Worm (Caenorhabditis elegans) whole organism, mixed stage, embryonic: ENCODE measurements around the gene aagr-2.
"Not testable (repeated sequence)": the region's sequence is repeated elsewhere in the genome, so short reads cannot be mapped to it uniquely, and the experiment has no call there.

Experiments
- M03D4.4 ChIP-seq: sonication (generic microtip); optimal IDR thresholded peaks from 2 replicates; lab custom pipeline; 2017; ENCODE audit warnings: mild to moderate bottlenecking, missing genetic modification characterization, missing compliant biosample characterization
- bed-3 ChIP-seq: fragments of 200-800 bp; sonication (Bioruptor generic); optimal IDR thresholded peaks from 3 replicates; lab custom pipeline; 2018; ENCODE audit warnings: mild to moderate bottlenecking, missing genetic modification characterization, moderate library complexity, missing compliant biosample characterization
- blmp-1 ChIP-seq: fragments of 150-350 bp; optimal IDR thresholded peaks from 2 replicates; lab custom pipeline; 2014; ENCODE audit warnings: missing biosample characterization, missing genetic modification characterization
- ceh-39 ChIP-seq: fragments of 150-350 bp; optimal IDR thresholded peaks from 2 replicates; lab custom pipeline; 2014; ENCODE audit warnings: missing biosample characterization, missing genetic modification characterization
- ceh-43 ChIP-seq: fragments of 200-800 bp; sonication (Bioruptor generic); optimal IDR thresholded peaks from 2 replicates; lab custom pipeline; 2018; ENCODE audit warnings: mild to moderate bottlenecking, missing genetic modification characterization, moderate library complexity, missing compliant biosample characterization
- ceh-83 ChIP-seq: fragments of 200-800 bp; sonication (Bioruptor generic); optimal IDR thresholded peaks from 2 replicates; lab custom pipeline; 2018; ENCODE audit warnings: mild to moderate bottlenecking, missing genetic modification characterization, missing compliant biosample characterization
- ces-1 ChIP-seq: fragments of 150-350 bp; optimal IDR thresholded peaks from 2 replicates; lab custom pipeline; 2014; ENCODE audit warnings: missing biosample characterization, missing genetic modification reagents, missing genetic modification characterization
- cnd-1 ChIP-seq: fragments of 200-800 bp; sonication (Bioruptor generic); optimal IDR thresholded peaks from 2 replicates; lab custom pipeline; 2018; ENCODE audit warnings: mild to moderate bottlenecking, missing genetic modification characterization, missing compliant biosample characterization
- elt-1 ChIP-seq: sonication (generic microtip); optimal IDR thresholded peaks from 2 replicates; lab custom pipeline; 2017; ENCODE audit warnings: missing genetic modification characterization, mild to moderate bottlenecking, missing compliant biosample characterization, antibody characterized with exemption, moderate library complexity, borderline replicate concordance; ENCODE audit not compliant: insufficient read depth
- elt-3 ChIP-seq: fragments of 150-350 bp; optimal IDR thresholded peaks from 2 replicates; lab custom pipeline; 2014; ENCODE audit warnings: missing biosample characterization, missing genetic modification characterization
- flh-1 ChIP-seq: fragments of 200-800 bp; sonication (Bioruptor generic); optimal IDR thresholded peaks from 2 replicates; lab custom pipeline; 2018; ENCODE audit warnings: mild to moderate bottlenecking, missing genetic modification characterization, moderate library complexity, missing compliant biosample characterization
- ham-2 ChIP-seq: fragments of 200-800 bp; sonication (Bioruptor generic); optimal IDR thresholded peaks from 2 replicates; lab custom pipeline; 2018; ENCODE audit warnings: mild to moderate bottlenecking, missing genetic modification characterization, missing compliant biosample characterization
- hlh-1 ChIP-seq: fragments of 150-350 bp; optimal IDR thresholded peaks from 2 replicates; lab custom pipeline; 2014; ENCODE audit warnings: missing biosample characterization, missing genetic modification reagents, missing genetic modification characterization
- lin-13 ChIP-seq: fragments of 150-350 bp; optimal IDR thresholded peaks from 2 replicates; lab custom pipeline; 2014; ENCODE audit warnings: missing biosample characterization, missing genetic modification characterization
- lsy-2 ChIP-seq: fragments of 150-350 bp; optimal IDR thresholded peaks from 2 replicates; lab custom pipeline; 2014; ENCODE audit warnings: missing biosample characterization, missing genetic modification characterization
- mab-5 ChIP-seq: fragments of 150-350 bp; optimal IDR thresholded peaks from 2 replicates; lab custom pipeline; 2014; ENCODE audit warnings: missing biosample characterization, missing genetic modification characterization
- mep-1 ChIP-seq: fragments of 150-350 bp; optimal IDR thresholded peaks from 2 replicates; lab custom pipeline; 2017; ENCODE audit warnings: missing biosample characterization, missing genetic modification reagents, missing genetic modification characterization, inconsistent platforms
- mls-2 ChIP-seq: sonication (generic microtip); optimal IDR thresholded peaks from 2 replicates; lab custom pipeline; 2016; ENCODE audit warnings: mild to moderate bottlenecking, missing genetic modification characterization, moderate library complexity, missing compliant biosample characterization
- nhr-12 ChIP-seq: fragments of 150-350 bp; optimal IDR thresholded peaks from 2 replicates; lab custom pipeline; 2014; ENCODE audit warnings: missing biosample characterization, missing genetic modification characterization
- nhr-2 ChIP-seq: fragments of 150-350 bp; optimal IDR thresholded peaks from 2 replicates; lab custom pipeline; 2014; ENCODE audit warnings: missing biosample characterization, missing genetic modification characterization
- nhr-28 ChIP-seq: fragments of 150-350 bp; optimal IDR thresholded peaks from 2 replicates; lab custom pipeline; 2014; ENCODE audit warnings: missing biosample characterization, missing genetic modification characterization
- nhr-76 ChIP-seq: sonication (generic microtip); optimal IDR thresholded peaks from 2 replicates; lab custom pipeline; 2017; ENCODE audit warnings: missing biosample characterization, missing genetic modification characterization
- pha-4 ChIP-seq: fragments of 150-350 bp; optimal IDR thresholded peaks from 2 replicates; lab custom pipeline; 2018; ENCODE audit warnings: missing biosample characterization, missing genetic modification reagents, missing genetic modification characterization
- sem-2 ChIP-seq: fragments of 200-800 bp; sonication (Bioruptor generic); optimal IDR thresholded peaks from 2 replicates; lab custom pipeline; 2018; ENCODE audit warnings: mild to moderate bottlenecking, missing genetic modification characterization, missing compliant biosample characterization
- sptf-1 ChIP-seq: sonication (generic microtip); optimal IDR thresholded peaks from 2 replicates; lab custom pipeline; 2017; ENCODE audit warnings: mild to moderate bottlenecking, missing genetic modification characterization, moderate library complexity, missing compliant biosample characterization
- tbx-8 ChIP-seq: fragments of 200-800 bp; sonication (Bioruptor generic); optimal IDR thresholded peaks from 2 replicates; lab custom pipeline; 2018; ENCODE audit warnings: mild to moderate bottlenecking, missing genetic modification characterization, moderate library complexity, missing compliant biosample characterization
- unc-120 ChIP-seq: sonication (generic microtip); optimal IDR thresholded peaks from 2 replicates; lab custom pipeline; 2017; ENCODE audit warnings: missing genetic modification characterization, missing compliant biosample characterization; ENCODE audit not compliant: poor library complexity, severe bottlenecking
- unc-39 ChIP-seq: fragments of 150-350 bp; optimal IDR thresholded peaks from 2 replicates; lab custom pipeline; 2014; ENCODE audit warnings: missing biosample characterization, missing genetic modification characterization
- unc-62 ChIP-seq: fragments of 150-350 bp; optimal IDR thresholded peaks from 2 replicates; lab custom pipeline; 2014; ENCODE audit warnings: missing biosample characterization, missing genetic modification reagents, missing genetic modification characterization
- zip-8 ChIP-seq: fragments of 150-350 bp; optimal IDR thresholded peaks from 2 replicates; lab custom pipeline; 2014; ENCODE audit warnings: missing biosample characterization, missing genetic modification characterization
- ztf-11 ChIP-seq: fragments of 150-350 bp; optimal IDR thresholded peaks from 2 replicates; lab custom pipeline; 2014; ENCODE audit warnings: missing biosample characterization, missing genetic modification characterization

aagr-2 gene

DNA sequence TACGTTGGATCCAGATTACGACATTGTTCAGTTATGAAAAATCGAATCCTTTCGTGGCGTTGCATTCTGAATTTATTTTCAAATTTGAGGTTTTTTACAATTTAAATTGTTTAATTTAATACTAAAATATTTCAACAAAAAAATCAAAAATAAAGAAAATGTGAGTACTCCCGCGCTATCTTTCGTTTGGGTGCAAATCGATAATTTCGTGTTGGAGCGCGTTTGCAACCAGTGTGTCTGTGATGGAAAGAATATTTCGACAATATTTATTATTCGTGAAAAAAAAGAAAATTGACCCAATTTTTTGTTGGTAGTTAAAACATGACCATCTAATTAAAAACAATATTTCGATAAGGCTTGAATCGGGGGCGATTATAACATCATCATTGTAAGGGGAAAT is 23.0 kb downstream of the aagr-2 start, which contains the start of gene R05F9.9:
Gene R05F9.9 (minus strand): TSS at position 66 of the 400 bp plus-strand sequence.
- TF ChIP-seq mep-1 (tag; lab: Kevin White, UChicago): peak; percentile 46
- TF ChIP-seq mab-5 (tag; lab: Kevin White, UChicago): no peak
- TF ChIP-seq ceh-83 (GFP tag; lab: Kevin White, UChicago): no peak
- no peak for TF ChIP-seq sptf-1 (tag; lab: Kevin White, UChicago)
- TF ChIP-seq ces-1 (GFP tag; lab: Kevin White, UChicago): peak; percentile 29
- TF ChIP-seq nhr-2 (tag; lab: Kevin White, UChicago): no peak
- TF ChIP-seq lin-13: no peak
- TF ChIP-seq zip-8 (tag; lab: Kevin White, UChicago): no peak
- TF ChIP-seq elt-3: no peak
- no peak for TF ChIP-seq nhr-76 (tag; lab: Kevin White, UChicago)
- no peak for TF ChIP-seq ztf-11 (tag; lab: Kevin White, UChicago)
- TF ChIP-seq mls-2 (tag; lab: Kevin White, UChicago): no peak
- peak; percentile 75 for TF ChIP-seq ceh-39 (tag; lab: Kevin White, UChicago)
- no peak for TF ChIP-seq unc-39 (tag; lab: Kevin White, UChicago)
- TF ChIP-seq tbx-8 (GFP tag; lab: Kevin White, UChicago): no peak
- no peak for TF ChIP-seq ceh-43 (GFP tag; lab: Kevin White, UChicago)
- peak; percentile 37 for TF ChIP-seq lsy-2 (tag; lab: Kevin White, UChicago)
- TF ChIP-seq nhr-12: no peak
- no peak for TF ChIP-seq pha-4 (tag; lab: Kevin White, UChicago)
- TF ChIP-seq M03D4.4 (tag; lab: Kevin White, UChicago): no peak
- TF ChIP-seq unc-62 (GFP tag; lab: Kevin White, UChicago): no peak
- TF ChIP-seq bed-3: no peak
- TF ChIP-seq blmp-1: no peak

ce11 chrII:4898529-4898928 is 26.5 kb downstream of the aagr-2 start, which contains the start of gene msp-32:
Gene msp-32, plus strand, starts transcription at chrII:4898829.
- not testable (repeated sequence) for TF ChIP-seq nhr-2, sptf-1, elt-1 (tag; lab: Kevin White, UChicago)

- TF ChIP-seq bed-3 (no peak), flh-1 (GFP tag; lab: Kevin White, UChicago) (no peak), lin-13 (no peak), unc-120 (tag; lab: Kevin White, UChicago) (no peak), mls-2 (tag; lab: Kevin White, UChicago) (no peak), hlh-1 (no peak), nhr-76 (tag; lab: Kevin White, UChicago) (no peak), elt-1 (tag; lab: Kevin White, UChicago) (no peak), unc-39 (tag; lab: Kevin White, UChicago) (no peak), ces-1 (GFP tag; lab: Kevin White, UChicago) (no peak), nhr-12 (no peak), ham-2 (GFP tag; lab: Kevin White, UChicago) (no peak), nhr-28 (no peak)
These were observed 32.5 kb downstream of the aagr-2 start, which contains the start of gene msp-33 for ce11 chrII:4892594-4892993. Gene msp-33, minus strand, starts transcription at chrII:4892694.

- TF ChIP-seq hlh-1 (no peak), flh-1 (GFP tag; lab: Kevin White, UChicago) (no peak), sem-2 (no peak), nhr-2 (tag; lab: Kevin White, UChicago) (no peak), sptf-1 (tag; lab: Kevin White, UChicago) (no peak), bed-3 (no peak), ceh-83 (GFP tag; lab: Kevin White, UChicago) (no peak), elt-1 (tag; lab: Kevin White, UChicago) (no peak), lin-13 (no peak), lsy-2 (tag; lab: Kevin White, UChicago) (no peak), nhr-28 (no peak), ham-2 (GFP tag; lab: Kevin White, UChicago) (no peak), cnd-1 (tag; lab: Kevin White, UChicago) (no peak)
These were observed 33.9 kb downstream of the aagr-2 start, which contains the start of gene gst-9 for ce11 chrII:4891012-4891775. Gene gst-9, plus strand, starts transcription at chrII:4891585.
